Fruit fly (Drosophila melanogaster) whole organism, embryonic: ENCODE results near the gene CG5191.

Source experiments
- Antp ChIP-seq: fragments of 200-800 bp; sonication (Bioruptor generic); optimal IDR thresholded peaks from 3 replicates; lab custom pipeline; 2016; ENCODE audit warnings: missing biosample characterization, missing genetic modification characterization
- Atf-2 ChIP-seq: fragments of 200-800 bp; sonication (Bioruptor generic); optimal IDR thresholded peaks from 2 replicates; lab custom pipeline; 2016; ENCODE audit warnings: missing biosample characterization, missing genetic modification characterization
- Blimp-1 ChIP-seq: fragments of 200-800 bp; sonication (Bioruptor generic); optimal IDR thresholded peaks from 3 replicates; lab custom pipeline; 2018; ENCODE audit warnings: missing biosample characterization, missing genetic modification characterization, mild to moderate bottlenecking, moderate library complexity, missing genetic modification reagents
- CG1024 ChIP-seq: fragments of 200-800 bp; sonication (Bioruptor generic); IDR thresholded peaks from 2 replicates; pipeline ENCODE4 v1.3.6; 2022; ENCODE audit warnings: missing biosample characterization, missing genetic modification characterization
- CG10366 ChIP-seq: fragments of 200-800 bp; sonication (Bioruptor generic); IDR thresholded peaks from 2 replicates; pipeline ENCODE4 v1.3.6; 2022; ENCODE audit warnings: missing biosample characterization, missing genetic modification characterization
- CG10959 ChIP-seq: fragments of 200-800 bp; sonication (Bioruptor generic); IDR thresholded peaks from 2 replicates; pipeline ENCODE4 v1.3.6; 2022; ENCODE audit warnings: missing biosample characterization, missing genetic modification characterization
- CG12104 ChIP-seq: fragments of 200-800 bp; sonication (Bioruptor generic); optimal IDR thresholded peaks from 3 replicates; lab custom pipeline; 2016; ENCODE audit warnings: missing biosample characterization, missing genetic modification characterization
- CG12391 ChIP-seq: fragments of 200-800 bp; sonication (Bioruptor generic); optimal IDR thresholded peaks from 3 replicates; lab custom pipeline; 2018; ENCODE audit warnings: missing biosample characterization, mild to moderate bottlenecking, missing genetic modification characterization, moderate library complexity
- CG15269 ChIP-seq: fragments of 200-800 bp; sonication (Bioruptor generic); optimal IDR thresholded peaks from 2 replicates; lab custom pipeline; 2018; ENCODE audit warnings: missing biosample characterization, mild to moderate bottlenecking, missing genetic modification characterization, moderate library complexity
- CG17829 ChIP-seq: fragments of 200-800 bp; optimal IDR thresholded peaks from 2 replicates; lab custom pipeline; 2019; ENCODE audit warnings: missing biosample characterization, mild to moderate bottlenecking, missing genetic modification characterization, moderate library complexity
- CG18476 ChIP-seq: fragments of 200-800 bp; sonication (Bioruptor generic); optimal IDR thresholded peaks from 2 replicates; lab custom pipeline; 2016; ENCODE audit warnings: missing biosample characterization, mild to moderate bottlenecking, missing genetic modification characterization
- CG33557 ChIP-seq: fragments of 200-800 bp; sonication (Bioruptor generic); optimal IDR thresholded peaks from 2 replicates; lab custom pipeline; 2019; ENCODE audit warnings: missing biosample characterization, mild to moderate bottlenecking, missing genetic modification characterization, moderate library complexity
- CG4730 ChIP-seq: fragments of 200-800 bp; sonication (Bioruptor generic); IDR thresholded peaks from 2 replicates; pipeline ENCODE4 v1.3.6; 2022; ENCODE audit warnings: missing biosample characterization, missing genetic modification characterization
- CG4854 ChIP-seq: fragments of 200-800 bp; sonication (Bioruptor generic); optimal IDR thresholded peaks from 2 replicates; lab custom pipeline; 2016; ENCODE audit warnings: missing biosample characterization, missing genetic modification characterization, inconsistent platforms
- CG6175 ChIP-seq: fragments of 200-800 bp; sonication (Bioruptor generic); IDR thresholded peaks from 3 replicates; pipeline ENCODE4 v1.3.6; 2022; ENCODE audit warnings: missing biosample characterization, missing genetic modification characterization
- CG6813 ChIP-seq: fragments of 200-800 bp; sonication (Bioruptor generic); optimal IDR thresholded peaks from 2 replicates; lab custom pipeline; 2017; ENCODE audit warnings: missing biosample characterization, missing genetic modification characterization, mild to moderate bottlenecking, moderate library complexity, missing genetic modification reagents
- CG7271 ChIP-seq: fragments of 200-800 bp; sonication (Bioruptor generic); optimal IDR thresholded peaks from 2 replicates; lab custom pipeline; 2018; ENCODE audit warnings: missing biosample characterization, mild to moderate bottlenecking, missing genetic modification characterization, moderate library complexity
- CG7839 ChIP-seq: fragments of 200-800 bp; sonication (Bioruptor generic); optimal IDR thresholded peaks from 3 replicates; lab custom pipeline; 2018; ENCODE audit warnings: missing biosample characterization, mild to moderate bottlenecking, missing genetic modification characterization, moderate library complexity
- CG8281 ChIP-seq: fragments of 200-800 bp; sonication (Bioruptor generic); optimal IDR thresholded peaks from 2 replicates; lab custom pipeline; 2018; ENCODE audit warnings: missing biosample characterization, mild to moderate bottlenecking, missing genetic modification characterization, moderate library complexity
- CG8944 ChIP-seq: fragments of 200-800 bp; sonication (Bioruptor generic); optimal IDR thresholded peaks from 3 replicates; lab custom pipeline; 2016; ENCODE audit warnings: missing biosample characterization, missing genetic modification characterization
- CG9876 ChIP-seq: fragments of 200-800 bp; sonication (Bioruptor generic); optimal IDR thresholded peaks from 2 replicates; lab custom pipeline; 2016; ENCODE audit warnings: missing biosample characterization, missing genetic modification characterization
- CrebB ChIP-seq: fragments of 200-800 bp; sonication (Bioruptor generic); optimal IDR thresholded peaks from 3 replicates; lab custom pipeline; 2018; ENCODE audit warnings: missing biosample characterization, mild to moderate bottlenecking, missing genetic modification characterization
- Dfd ChIP-seq, 2 experiments: fragments of >200 bp; optimal IDR thresholded peaks; 2 replicates each; lab custom pipeline; 2017; ENCODE audit warnings: missing biosample characterization in 2 of 2, missing genetic modification characterization in 2 of 2
- Elba2 ChIP-seq: fragments of 200-800 bp; sonication (Bioruptor generic); optimal IDR thresholded peaks from 3 replicates; lab custom pipeline; 2016; ENCODE audit warnings: missing biosample characterization, missing genetic modification characterization
- Ets97D ChIP-seq: fragments of 200-800 bp; sonication (Bioruptor generic); optimal IDR thresholded peaks from 3 replicates; lab custom pipeline; 2016; ENCODE audit warnings: missing biosample characterization, missing genetic modification characterization
- Fer3 ChIP-seq: fragments of 200-800 bp; sonication (Bioruptor generic); optimal IDR thresholded peaks from 2 replicates; lab custom pipeline; 2018; ENCODE audit warnings: missing biosample characterization, mild to moderate bottlenecking, missing genetic modification characterization, moderate library complexity
- Mes4 ChIP-seq: fragments of 200-800 bp; sonication (Bioruptor generic); optimal IDR thresholded peaks from 2 replicates; lab custom pipeline; 2016; ENCODE audit warnings: missing biosample characterization, missing genetic modification characterization
- NC2β ChIP-seq: fragments of 200-800 bp; sonication (Bioruptor generic); optimal IDR thresholded peaks from 2 replicates; lab custom pipeline; 2016; ENCODE audit warnings: missing biosample characterization, missing genetic modification characterization
- Nf-YC ChIP-seq: fragments of 200-800 bp; optimal IDR thresholded peaks from 3 replicates; lab custom pipeline; 2019; ENCODE audit warnings: missing biosample characterization, mild to moderate bottlenecking, missing genetic modification characterization, moderate library complexity
- Spps ChIP-seq: fragments of 200-800 bp; sonication (Bioruptor generic); optimal IDR thresholded peaks from 2 replicates; lab custom pipeline; 2018; ENCODE audit warnings: missing biosample characterization, mild to moderate bottlenecking, missing genetic modification characterization
- al ChIP-seq: fragments of 200-800 bp; sonication (Bioruptor generic); IDR thresholded peaks from 2 replicates; pipeline ENCODE4 v1.3.6; 2022; ENCODE audit warnings: missing biosample characterization, missing genetic modification characterization
- ap ChIP-seq: fragments of 200-800 bp; sonication (Bioruptor generic); IDR thresholded peaks from 2 replicates; pipeline ENCODE4 v1.3.6; 2022; ENCODE audit warnings: missing biosample characterization, missing genetic modification characterization
- ase ChIP-seq: fragments of 200-800 bp; sonication (Bioruptor generic); IDR thresholded peaks from 3 replicates; pipeline ENCODE4 v1.3.6; 2022; ENCODE audit warnings: missing biosample characterization, missing genetic modification characterization
- bab2 ChIP-seq: fragments of 200-800 bp; sonication (Bioruptor generic); optimal IDR thresholded peaks from 2 replicates; lab custom pipeline; 2016; ENCODE audit warnings: missing biosample characterization, missing genetic modification characterization
- caup ChIP-seq: fragments of 200-800 bp; sonication (Bioruptor generic); optimal IDR thresholded peaks from 3 replicates; lab custom pipeline; 2017; ENCODE audit warnings: missing biosample characterization, mild to moderate bottlenecking, missing genetic modification characterization, moderate library complexity; ENCODE audit not compliant: severe bottlenecking
- cg ChIP-seq: fragments of 200-800 bp; sonication (Bioruptor generic); optimal IDR thresholded peaks from 3 replicates; lab custom pipeline; 2019; ENCODE audit warnings: missing biosample characterization, mild to moderate bottlenecking, missing genetic modification characterization, moderate library complexity
- crol ChIP-seq: fragments of 200-800 bp; sonication (Bioruptor generic); IDR thresholded peaks from 2 replicates; pipeline ENCODE4 v1.3.6; 2022; ENCODE audit warnings: missing biosample characterization, missing genetic modification characterization
- danr ChIP-seq: fragments of 200-800 bp; sonication (Bioruptor generic); IDR thresholded peaks from 2 replicates; pipeline ENCODE4 v1.3.6; 2022; ENCODE audit warnings: missing biosample characterization, missing genetic modification characterization
- dmrt11E ChIP-seq: fragments of 200-800 bp; sonication (Bioruptor generic); optimal IDR thresholded peaks from 3 replicates; lab custom pipeline; 2018; ENCODE audit warnings: missing biosample characterization, mild to moderate bottlenecking, missing genetic modification characterization, moderate library complexity
- fru ChIP-seq: fragments of >200 bp; optimal IDR thresholded peaks from 2 replicates; lab custom pipeline; 2017
- gce ChIP-seq: fragments of 200-800 bp; sonication (Bioruptor generic); IDR thresholded peaks from 3 replicates; pipeline ENCODE4 v1.3.6; 2022; ENCODE audit warnings: missing biosample characterization, missing genetic modification characterization
- gfzf ChIP-seq: fragments of 200-800 bp; sonication (Bioruptor generic); optimal IDR thresholded peaks from 2 replicates; lab custom pipeline; 2016; ENCODE audit warnings: missing biosample characterization, mild to moderate bottlenecking, missing genetic modification characterization, moderate library complexity
- gro ChIP-seq: fragments of 200-800 bp; sonication (Bioruptor generic); optimal IDR thresholded peaks from 2 replicates; lab custom pipeline; 2016; ENCODE audit warnings: missing biosample characterization, missing genetic modification characterization
- gsb-n ChIP-seq: fragments of 200-800 bp; sonication (Bioruptor generic); optimal IDR thresholded peaks from 3 replicates; lab custom pipeline; 2018; ENCODE audit warnings: missing biosample characterization, mild to moderate bottlenecking, missing genetic modification characterization
- lmd ChIP-seq: fragments of 200-800 bp; sonication (Bioruptor generic); IDR thresholded peaks from 2 replicates; pipeline ENCODE4 v1.3.6; 2022; ENCODE audit warnings: missing biosample characterization, missing genetic modification characterization
- odd ChIP-seq: fragments of 200-800 bp; sonication (Bioruptor generic); optimal IDR thresholded peaks from 2 replicates; lab custom pipeline; 2017; ENCODE audit warnings: missing biosample characterization, mild to moderate bottlenecking, missing genetic modification characterization
- pb ChIP-seq: fragments of 200-800 bp; sonication (Bioruptor generic); optimal IDR thresholded peaks from 3 replicates; lab custom pipeline; 2016; ENCODE audit warnings: missing biosample characterization, missing genetic modification characterization
- slp2 ChIP-seq: fragments of 200-800 bp; sonication (Bioruptor generic); optimal IDR thresholded peaks from 2 replicates; lab custom pipeline; 2016; ENCODE audit warnings: missing biosample characterization, missing genetic modification characterization
- stwl ChIP-seq: fragments of 200-800 bp; sonication (Bioruptor generic); optimal IDR thresholded peaks from 3 replicates; lab custom pipeline; 2018; ENCODE audit warnings: missing biosample characterization, mild to moderate bottlenecking, missing genetic modification characterization, moderate library complexity
- trem ChIP-seq: fragments of 200-800 bp; optimal IDR thresholded peaks from 3 replicates; lab custom pipeline; 2019; ENCODE audit warnings: missing biosample characterization, mild to moderate bottlenecking, missing genetic modification characterization, moderate library complexity
- vfl ChIP-seq: fragments of 200-800 bp; sonication (Bioruptor generic); optimal IDR thresholded peaks from 2 replicates; lab custom pipeline; 2016; ENCODE audit warnings: missing biosample characterization, missing genetic modification characterization
- yki ChIP-seq: fragments of >200 bp; optimal IDR thresholded peaks from 3 replicates; lab custom pipeline; 2018
- zen ChIP-seq: fragments of 200-800 bp; sonication (Bioruptor generic); optimal IDR thresholded peaks from 3 replicates; lab custom pipeline; 2018; ENCODE audit warnings: missing biosample characterization, mild to moderate bottlenecking, missing genetic modification characterization, moderate library complexity

The CG5191 gene

dm6 chr3R:20588480-20588785 lies 27.8 kb downstream of the CG5191 start, which contains the start of gene Srp72 (continued):
- TF ChIP-seq Dfd (GFP tag; optimal IDR thresholded peaks at IDR 0.05; lab: Kevin White, UChicago) = no peak
- TF ChIP-seq trem = peak; percentile 86
- peak; percentile 49 for TF ChIP-seq CG7839 (tag; lab: Kevin White, UChicago)
- no peak for TF ChIP-seq CG8944 (GFP tag; lab: Kevin White, UChicago)
- TF ChIP-seq zen (tag; lab: Kevin White, UChicago) = peak; percentile 80
- no peak for TF ChIP-seq yki (lab: Kevin White, UChicago)
- peak; percentile 41 for TF ChIP-seq Nf-YC (tag; lab: Kevin White, UChicago)
- TF ChIP-seq CG15269 (tag; lab: Kevin White, UChicago) = no peak
- peak; percentile 65 for TF ChIP-seq CG18476 (GFP tag; lab: Kevin White, UChicago)
- no peak for TF ChIP-seq CG10959 (GFP tag; lab: Robert Waterston, UW)
- TF ChIP-seq CG6813 (GFP tag; lab: Kevin White, UChicago) = no peak
- no peak for TF ChIP-seq fru (lab: Kevin White, UChicago)
- TF ChIP-seq danr = no peak
- TF ChIP-seq slp2 = no peak
- peak; percentile 9 for TF ChIP-seq Spps
- TF ChIP-seq Blimp-1 (GFP tag; lab: Kevin White, UChicago) = peak; percentile 56
- TF ChIP-seq gro (GFP tag; lab: Kevin White, UChicago) = no peak
- TF ChIP-seq stwl (tag; lab: Kevin White, UChicago) = peak; percentile 59
- no peak for TF ChIP-seq CG7271 (tag; lab: Kevin White, UChicago)
- TF ChIP-seq gce (GFP tag; lab: Robert Waterston, UW) = no peak
- no peak for TF ChIP-seq CG4854
- TF ChIP-seq CG9876 (GFP tag; lab: Kevin White, UChicago) = no peak
- peak; percentile 37; the same call in 1 of the 2 replicates for TF ChIP-seq lmd (GFP tag; lab: Robert Waterston, UW)
- no peak for TF ChIP-seq cg (GFP tag; lab: Kevin White, UChicago)
- peak; percentile 23; the same call in 1 of the 2 replicates for TF ChIP-seq CG10366 (GFP tag; lab: Robert Waterston, UW)
- TF ChIP-seq CG1024 (GFP tag; lab: Robert Waterston, UW) = no peak
- TF ChIP-seq ap (GFP tag; lab: Robert Waterston, UW) = no peak
- no peak for TF ChIP-seq Atf-2 (GFP tag; lab: Kevin White, UChicago)
- no peak for TF ChIP-seq Elba2 (GFP tag; lab: Kevin White, UChicago)
- TF ChIP-seq CG4730 = no peak
- no peak for TF ChIP-seq odd
- no peak for TF ChIP-seq ase (GFP tag; lab: Robert Waterston, UW)
- peak; percentile 52 for TF ChIP-seq CG17829
- no peak for TF ChIP-seq pb (GFP tag; lab: Kevin White, UChicago)
- peak; percentile 20 for TF ChIP-seq bab2
- TF ChIP-seq al (GFP tag; lab: Robert Waterston, UW) = peak; percentile 33; the same call in 1 of the 2 replicates
- no peak for TF ChIP-seq Ets97D (GFP tag; lab: Kevin White, UChicago)
- TF ChIP-seq CG33557 (GFP tag; lab: Kevin White, UChicago) = no peak
- TF ChIP-seq Antp (GFP tag; lab: Kevin White, UChicago) = no peak
- TF ChIP-seq caup = no peak
- peak; percentile 39 for TF ChIP-seq dmrt11E (tag; lab: Kevin White, UChicago)
- no peak for TF ChIP-seq crol
- TF ChIP-seq vfl (GFP tag; lab: Kevin White, UChicago) = no peak
- peak; percentile 78 for TF ChIP-seq CG12391 (tag; lab: Kevin White, UChicago)
- TF ChIP-seq Mes4 (GFP tag; lab: Kevin White, UChicago) = no peak
- no peak for TF ChIP-seq CrebB (tag; lab: Kevin White, UChicago)
- peak; percentile 57 for TF ChIP-seq CG12104
- TF ChIP-seq Fer3 = peak; percentile 57
- TF ChIP-seq NC2β = no peak
- TF ChIP-seq CG8281 = no peak
- peak; percentile 51 for TF ChIP-seq gsb-n
- TF ChIP-seq CG6175 = no peak
- peak; percentile 56 for TF ChIP-seq gfzf (GFP tag; lab: Kevin White, UChicago)
